Worm (Caenorhabditis elegans) whole organism, L4 larva: ENCODE measurements around the gene C34D4.4.

Source experiments
- F26F4.8 ChIP-seq: fragments of 200-800 bp; sonication (Bioruptor generic); conservative IDR thresholded peaks from 2 replicates; pipeline ENCODE4 v1.3.6; 2022; ENCODE audit warnings: missing genetic modification characterization, missing compliant biosample characterization
- F37D6.2 ChIP-seq: sonication (generic microtip); optimal IDR thresholded peaks from 2 replicates; lab custom pipeline; 2016; ENCODE audit warnings: mild to moderate bottlenecking, missing genetic modification characterization, missing compliant biosample characterization
- F49E8.2 ChIP-seq: sonication (generic microtip); optimal IDR thresholded peaks from 2 replicates; lab custom pipeline; 2016; ENCODE audit warnings: missing compliant biosample characterization, mild to moderate bottlenecking, missing genetic modification characterization, borderline replicate concordance
- R02D3.7 ChIP-seq: fragments of 150-350 bp; sonication (generic microtip); optimal IDR thresholded peaks from 3 replicates; lab custom pipeline; 2014; ENCODE audit warnings: missing biosample characterization, missing genetic modification characterization
- T20F7.1 ChIP-seq: fragments of 200-800 bp; sonication (Bioruptor generic); optimal IDR thresholded peaks from 2 replicates; lab custom pipeline; 2018; ENCODE audit warnings: mild to moderate bottlenecking, missing genetic modification characterization, missing compliant biosample characterization
- aha-1 ChIP-seq: fragments of 150-350 bp; peaks from one replicate; lab custom pipeline; 2014; ENCODE audit warnings: missing biosample characterization, missing genetic modification characterization
- aly-2 ChIP-seq: sonication (generic microtip); optimal IDR thresholded peaks from 2 replicates; lab custom pipeline; 2018; ENCODE audit warnings: missing biosample characterization, missing genetic modification characterization
- arid-1 ChIP-seq: fragments of 200-800 bp; sonication (Bioruptor generic); conservative IDR thresholded peaks from 2 replicates; pipeline ENCODE4 v1.3.6; 2022; ENCODE audit warnings: missing genetic modification reagents, missing genetic modification characterization, missing compliant biosample characterization
- ceh-20 ChIP-seq: fragments of 200-800 bp; sonication (Bioruptor generic); IDR thresholded peaks from 2 replicates; pipeline ENCODE4 v1.3.6; 2022; ENCODE audit warnings: missing genetic modification reagents, missing genetic modification characterization, missing compliant biosample characterization
- ceh-28 ChIP-seq: fragments of 150-350 bp; optimal IDR thresholded peaks from 2 replicates; lab custom pipeline; 2014; ENCODE audit warnings: missing biosample characterization, missing genetic modification reagents, missing genetic modification characterization
- ceh-62 ChIP-seq: sonication (generic microtip); optimal IDR thresholded peaks from 2 replicates; lab custom pipeline; 2017; ENCODE audit warnings: missing biosample characterization, missing genetic modification characterization
- daf-16 ChIP-seq, 3 experiments: sonication (generic microtip); optimal IDR thresholded peaks; 2 replicates each; lab custom pipeline; 2016 to 2017; ENCODE audit warnings: missing genetic modification characterization in 3 of 3, missing genetic modification reagents in 3 of 3, mild to moderate bottlenecking in 2 of 3, missing compliant biosample characterization in 2 of 3, missing biosample characterization in 1 of 3, moderate library complexity in 1 of 3
- dmd-6 ChIP-seq: fragments of 200-800 bp; sonication (Bioruptor generic); IDR thresholded peaks from 2 replicates; pipeline ENCODE4 v1.3.6; 2022; ENCODE audit warnings: missing genetic modification reagents, missing genetic modification characterization, missing compliant biosample characterization
- duxl-1 ChIP-seq: sonication (generic microtip); optimal IDR thresholded peaks from 2 replicates; lab custom pipeline; 2016; ENCODE audit warnings: mild to moderate bottlenecking, missing genetic modification characterization, moderate library complexity, missing compliant biosample characterization; ENCODE audit not compliant: poor library complexity
- egl-27 ChIP-seq: sonication (generic microtip); optimal IDR thresholded peaks from 3 replicates; lab custom pipeline; 2017; ENCODE audit warnings: missing biosample characterization, missing genetic modification reagents, missing genetic modification characterization
- hmg-1.1 ChIP-seq: fragments of 200-800 bp; sonication (Bioruptor generic); IDR thresholded peaks from 2 replicates; pipeline ENCODE4 v1.3.6; 2022; ENCODE audit warnings: missing genetic modification reagents, missing genetic modification characterization, missing compliant biosample characterization
- lin-13 ChIP-seq: fragments of 150-350 bp; optimal IDR thresholded peaks from 2 replicates; lab custom pipeline; 2014; ENCODE audit warnings: missing biosample characterization, missing genetic modification reagents, missing genetic modification characterization
- lin-15B ChIP-seq: fragments of 150-350 bp; sonication (generic microtip); optimal IDR thresholded peaks from 3 replicates; lab custom pipeline; 2014; ENCODE audit warnings: missing biosample characterization, missing genetic modification characterization
- lin-39 ChIP-seq: fragments of 150-350 bp; optimal IDR thresholded peaks from 2 replicates; lab custom pipeline; 2014; ENCODE audit warnings: missing biosample characterization, missing genetic modification reagents, missing genetic modification characterization
- lsy-2 ChIP-seq, 2 experiments: fragments of 150-350 bp in 1 of 2; sonication (generic microtip) in 1 of 2; optimal IDR thresholded peaks; 2 replicates each; lab custom pipeline; 2014 to 2017; ENCODE audit warnings: missing biosample characterization in 2 of 2, missing genetic modification characterization in 2 of 2
- madf-5 ChIP-seq, 2 experiments: fragments of 200-800 bp; sonication (Bioruptor generic); IDR thresholded peaks; 2 replicates each; pipeline ENCODE4 v1.3.6; 2022; ENCODE audit warnings: missing compliant biosample characterization in 2 of 2, missing genetic modification characterization in 2 of 2
- madf-9 ChIP-seq: fragments of 200-800 bp; sonication (Bioruptor generic); conservative IDR thresholded peaks from 2 replicates; pipeline ENCODE4 v1.3.6; 2022; ENCODE audit warnings: missing genetic modification reagents, missing genetic modification characterization, missing compliant biosample characterization
- mdl-1 ChIP-seq, 2 experiments: fragments of 150-350 bp in 1 of 2; sonication (generic microtip) in 1 of 2; optimal IDR thresholded peaks; 2 replicates each; lab custom pipeline; 2014 to 2017; ENCODE audit warnings: missing biosample characterization in 2 of 2, missing genetic modification characterization in 2 of 2
- mdt-29 ChIP-seq: fragments of 200-800 bp; sonication (Bioruptor generic); IDR thresholded peaks from 2 replicates; pipeline ENCODE4 v1.3.6; 2022; ENCODE audit warnings: missing genetic modification reagents, missing genetic modification characterization, missing compliant biosample characterization
- mep-1 ChIP-seq: fragments of 150-350 bp; sonication (generic microtip); optimal IDR thresholded peaks from 3 replicates; lab custom pipeline; 2014; ENCODE audit warnings: missing biosample characterization, missing genetic modification characterization
- mes-2 ChIP-seq: sonication (generic microtip); optimal IDR thresholded peaks from 2 replicates; lab custom pipeline; 2016; ENCODE audit warnings: missing genotype, mild to moderate bottlenecking, missing genetic modification characterization, missing compliant biosample characterization; ENCODE audit not compliant: poor library complexity, severe bottlenecking
- mxl-2 ChIP-seq: fragments of 200-800 bp; sonication (Bioruptor generic); conservative IDR thresholded peaks from 2 replicates; pipeline ENCODE4 v1.3.6; 2022; ENCODE audit warnings: missing genetic modification reagents, missing genetic modification characterization, missing compliant biosample characterization
- nhr-25 ChIP-seq: sonication (generic microtip); optimal IDR thresholded peaks from 2 replicates; lab custom pipeline; 2017; ENCODE audit warnings: missing genetic modification characterization, mild to moderate bottlenecking, missing compliant biosample characterization, antibody characterized with exemption, moderate library complexity, borderline replicate concordance; ENCODE audit not compliant: insufficient read depth
- nhr-28 ChIP-seq: fragments of 150-350 bp; optimal IDR thresholded peaks from 2 replicates; lab custom pipeline; 2014; ENCODE audit warnings: missing biosample characterization, missing genetic modification characterization
- php-3 ChIP-seq: fragments of 200-800 bp; sonication (Bioruptor generic); IDR thresholded peaks from 2 replicates; pipeline ENCODE4 v1.3.6; 2022; ENCODE audit warnings: missing genetic modification reagents, missing genetic modification characterization, missing compliant biosample characterization
- skn-1 ChIP-seq: fragments of 150-350 bp; optimal IDR thresholded peaks from 2 replicates; lab custom pipeline; 2014; ENCODE audit warnings: missing biosample characterization, missing genetic modification characterization
- snpc-4 ChIP-seq: fragments of 150-350 bp; optimal IDR thresholded peaks from 2 replicates; lab custom pipeline; 2014; ENCODE audit warnings: missing biosample characterization, missing genetic modification characterization
- tag-97 ChIP-seq: fragments of 200-800 bp; sonication (Bioruptor generic); IDR thresholded peaks from 2 replicates; pipeline ENCODE4 v1.3.6; 2022; ENCODE audit warnings: missing genetic modification characterization, missing compliant biosample characterization
- unc-130 ChIP-seq: sonication (generic microtip); optimal IDR thresholded peaks from 2 replicates; lab custom pipeline; 2016; ENCODE audit warnings: missing genetic modification reagents, missing genetic modification characterization, missing compliant biosample characterization
- vab-7 ChIP-seq: fragments of 200-800 bp; sonication (Bioruptor generic); IDR thresholded peaks from 2 replicates; pipeline ENCODE4 v1.3.6; 2022; ENCODE audit warnings: missing genetic modification reagents, missing genetic modification characterization, missing compliant biosample characterization
- zfp-3 ChIP-seq: fragments of 200-800 bp; sonication (Bioruptor generic); conservative IDR thresholded peaks from 2 replicates; pipeline ENCODE4 v1.3.6; 2022; ENCODE audit warnings: missing genetic modification reagents, missing genetic modification characterization, missing compliant biosample characterization
- ztf-7 ChIP-seq: fragments of 150-350 bp; optimal IDR thresholded peaks from 2 replicates; lab custom pipeline; 2014; ENCODE audit warnings: missing biosample characterization, missing genetic modification characterization

The C34D4.4 gene

ce11 chrIV:7167983-7168760 lies 19.0 kb downstream of the C34D4.4 start, which contains the start of gene skr-16 (continued):
- no peak for TF ChIP-seq tag-97 (GFP tag; lab: Robert Waterston, UW)
- TF ChIP-seq egl-27 (tag; lab: Kevin White, UChicago): no peak
- TF ChIP-seq mep-1 (tag; lab: Kevin White, UChicago): no peak
- no peak for TF ChIP-seq dmd-6 (GFP tag; lab: Robert Waterston, UW)
- TF ChIP-seq lin-15B (tag; lab: Kevin White, UChicago): no peak
- peak; percentile 29 for TF ChIP-seq aha-1 (tag; lab: Kevin White, UChicago)
- TF ChIP-seq, all 104 proteins: peak for 8

DNA sequence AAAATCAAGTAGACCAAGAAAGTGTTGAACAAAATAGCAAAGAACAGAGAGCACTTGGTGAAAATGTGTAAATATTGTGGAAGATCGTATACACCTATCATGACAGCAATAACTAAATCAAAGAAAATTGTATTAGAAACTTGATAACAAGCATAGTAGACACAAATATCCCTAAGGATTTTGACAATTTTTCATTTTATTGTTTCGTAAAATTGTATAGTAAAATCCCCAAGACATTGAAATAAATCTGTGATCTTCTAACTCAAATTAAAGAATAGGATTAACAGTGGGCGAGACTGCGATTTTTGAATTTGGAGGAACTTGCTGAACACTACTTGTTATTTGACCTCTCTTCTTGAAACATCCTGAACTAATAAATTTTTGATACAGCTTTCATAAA lies 22.1 kb downstream of the C34D4.4 start, which contains the start of gene str-220:
Gene str-220 (minus strand): TSS at position 101 of the 400 bp plus-strand sequence.
- TF ChIP-seq aly-2 (tag; lab: Kevin White, UChicago) (no peak), aha-1 (tag; lab: Kevin White, UChicago) (no peak), mdt-29 (GFP tag; lab: Robert Waterston, UW) (no peak), daf-16 (GFP tag; optimal IDR thresholded peaks at IDR 0.05; lab: Kevin White, UChicago) (no peak), daf-16 (tag; optimal IDR thresholded peaks at IDR 0.05; lab: Kevin White, UChicago) (no peak), mxl-2 (GFP tag; lab: Robert Waterston, UW) (no peak), snpc-4 (no peak), dmd-6 (GFP tag; lab: Robert Waterston, UW) (no peak), zfp-3 (GFP tag; lab: Robert Waterston, UW) (no peak), hmg-1.1 (no peak), ceh-28 (tag; lab: Kevin White, UChicago) (no peak), mep-1 (tag; lab: Kevin White, UChicago) (no peak), lin-39 (tag; lab: Kevin White, UChicago) (no peak), mes-2 (tag; lab: Kevin White, UChicago) (no peak), unc-130 (GFP tag; lab: Kevin White, UChicago) (no peak)
- TF ChIP-seq, all 104 proteins: peak for 0

DNA sequence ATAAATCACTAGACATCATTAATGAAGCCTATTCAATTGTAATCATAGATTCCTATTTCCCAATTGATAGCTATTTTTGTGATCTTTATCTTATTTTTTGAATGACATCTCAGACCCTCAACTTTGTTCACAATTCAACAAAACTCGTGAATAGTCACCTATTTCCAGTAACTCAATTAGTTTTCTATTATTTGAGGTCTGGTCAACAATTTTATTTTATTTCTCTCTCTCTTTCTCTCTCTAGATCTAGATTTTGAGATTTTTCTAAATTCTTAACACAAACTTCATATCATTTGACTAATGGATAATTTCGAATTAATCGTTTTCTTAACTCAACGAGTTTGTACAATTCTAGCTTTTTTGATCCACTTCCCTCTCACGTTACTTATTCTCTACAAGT lies 24.3 kb downstream of the C34D4.4 start, which contains the start of gene str-1:
Gene str-1 (plus strand): TSS at position 301 of the 400 bp plus-strand sequence.
- no peak for TF ChIP-seq mes-2 (tag; lab: Kevin White, UChicago)
- no peak for TF ChIP-seq ztf-7 (tag; lab: Kevin White, UChicago)
- no peak for TF ChIP-seq ceh-20 (GFP tag; lab: Robert Waterston, UW)
- no peak for TF ChIP-seq F26F4.8 (GFP tag; lab: Robert Waterston, UW)
- TF ChIP-seq F49E8.2: no peak
- no peak for TF ChIP-seq mdt-29 (GFP tag; lab: Robert Waterston, UW)
- TF ChIP-seq madf-5 (GFP tag; IDR thresholded peaks at IDR 0.05; lab: Robert Waterston, UW): no peak
- TF ChIP-seq lsy-2 (tag; optimal IDR thresholded peaks at IDR 0.05; lab: Kevin White, UChicago): no peak

ce11 chrIV:7175346-7175745 lies 26.2 kb downstream of the C34D4.4 start, which contains the start of gene C42D4.19:
Gene C42D4.19, plus strand, starts transcription at chrIV:7175646.
- no peak for TF ChIP-seq duxl-1 (tag; lab: Kevin White, UChicago)
- no peak for TF ChIP-seq ceh-62
- no peak for TF ChIP-seq php-3
- TF ChIP-seq snpc-4: no peak
- TF ChIP-seq nhr-25 (tag; lab: Kevin White, UChicago): no peak
- no peak for TF ChIP-seq egl-27 (tag; lab: Kevin White, UChicago)
- no peak for TF ChIP-seq F37D6.2 (tag; lab: Kevin White, UChicago)
- no peak for TF ChIP-seq vab-7 (GFP tag; lab: Robert Waterston, UW)

DNA sequence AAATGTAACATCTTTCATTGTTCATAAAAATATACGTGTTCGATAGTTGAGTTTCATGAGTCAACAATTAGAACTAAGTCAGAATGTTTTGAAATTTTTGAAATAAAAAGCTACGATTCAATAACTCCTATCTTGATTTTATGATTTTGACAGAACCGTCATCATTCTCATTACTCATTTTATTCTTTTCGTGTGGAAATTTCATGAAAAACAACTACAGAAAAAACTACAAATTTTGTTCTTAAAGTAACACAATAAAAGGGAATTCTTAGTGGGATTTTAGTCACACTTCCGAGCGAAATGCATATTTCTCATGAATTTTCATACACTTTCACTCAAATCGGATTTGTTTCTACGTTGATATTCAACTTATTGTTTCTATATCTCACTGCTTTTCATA lies 27.7 kb downstream of the C34D4.4 start, which contains the start of gene str-44:
Gene str-44 (plus strand): TSS at position 301 of the 400 bp plus-strand sequence.
- no peak for TF ChIP-seq aha-1 (tag; lab: Kevin White, UChicago)
- no peak for TF ChIP-seq R02D3.7 (tag; lab: Kevin White, UChicago)
- TF ChIP-seq F37D6.2 (tag; lab: Kevin White, UChicago): no peak
- no peak for TF ChIP-seq arid-1 (GFP tag; lab: Robert Waterston, UW)
- TF ChIP-seq madf-9 (GFP tag; lab: Robert Waterston, UW): no peak
- no peak for TF ChIP-seq lin-13 (GFP tag; lab: Kevin White, UChicago)
- no peak for TF ChIP-seq mdl-1 (tag; optimal IDR thresholded peaks at IDR 0.05; lab: Kevin White, UChicago)
- no peak for TF ChIP-seq nhr-28 (tag; lab: Kevin White, UChicago)
- no peak for TF ChIP-seq T20F7.1 (GFP tag; lab: Kevin White, UChicago)
- no peak for TF ChIP-seq skn-1 (tag; lab: Kevin White, UChicago)
